Fruit fly (Drosophila melanogaster): ENCODE results near the gene scpr-B.

- TF ChIP-seq CG8478 (optimal IDR thresholded peaks at IDR 0.05) = no peak
- no peak for TF ChIP-seq CTCF (optimal IDR thresholded peaks at IDR 0.05)
Observed at dm6 chr3R:11195792-11196191, 45.0 kb downstream of the scpr-B start, which contains the start of gene CG18577.
